Fruit fly (Drosophila melanogaster): ENCODE measurements around the gene CG31457.

CG31457 gene

DNA sequence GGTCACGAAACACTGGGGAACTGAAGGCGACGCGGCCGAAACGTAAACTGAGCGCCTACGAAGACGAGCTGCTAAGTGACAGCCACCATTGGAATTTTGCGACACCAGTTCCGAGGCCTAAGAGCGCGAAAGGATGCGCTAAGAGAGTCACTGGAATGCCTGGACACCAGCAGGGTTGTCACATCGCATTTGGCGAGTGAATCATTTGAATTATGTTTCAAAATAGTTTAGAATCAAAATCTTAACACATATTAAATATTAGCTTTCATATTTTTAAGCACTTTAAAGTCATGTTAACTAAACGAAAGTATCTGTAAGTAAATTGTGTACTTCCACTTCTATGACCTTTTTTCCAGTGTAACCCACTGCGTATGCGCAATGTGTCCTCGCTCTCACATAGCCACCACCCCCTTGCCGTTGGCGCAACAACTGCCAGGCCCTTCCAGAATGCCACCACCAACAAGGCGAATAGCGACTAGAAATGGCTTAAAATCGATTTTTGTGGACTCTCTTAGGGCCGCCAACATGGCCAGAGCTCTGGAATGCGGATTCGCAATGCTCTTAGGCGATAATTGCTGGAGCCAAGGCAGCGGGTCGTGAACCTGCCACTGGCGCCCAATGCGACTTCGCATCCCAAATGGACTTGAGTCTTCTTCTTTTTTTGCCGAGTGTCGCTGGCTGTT is 15.0 kb downstream of the CG31457 start, which contains the start of gene Cow (continued):
- TF ChIP-seq cato (GFP tag; optimal IDR thresholded peaks at IDR 0.05; ENCODE audit: borderline replicate concordance): no peak
- TF ChIP-seq peb (GFP tag; IDR thresholded peaks at IDR 0.05): no peak
- no peak for TF ChIP-seq odd (GFP tag; optimal IDR thresholded peaks at IDR 0.05)
- peak; percentile 24 for TF ChIP-seq Nf-YC (tag; optimal IDR thresholded peaks at IDR 0.05)
- no peak for TF ChIP-seq CG31365 (tag; optimal IDR thresholded peaks at IDR 0.05)
- no peak for TF ChIP-seq CG34224 (GFP tag; IDR thresholded peaks at IDR 0.05; ENCODE audit: partially characterized antibody)
- peak; percentile 72 for TF ChIP-seq sob (GFP tag; IDR thresholded peaks at IDR 0.05)
- TF ChIP-seq CG8388 (GFP tag; optimal IDR thresholded peaks at IDR 0.05): peak; percentile 23
- no peak for TF ChIP-seq Hmx (GFP tag; optimal IDR thresholded peaks at IDR 0.05)
- TF ChIP-seq corto (GFP tag; optimal IDR thresholded peaks at IDR 0.05): no peak
- peak; percentile 60 for TF ChIP-seq CG9727 (GFP tag; optimal IDR thresholded peaks at IDR 0.05)
- peak; percentile 69 for TF ChIP-seq CG9215 (GFP tag; IDR thresholded peaks at IDR 0.05)
- no peak for TF ChIP-seq Spps (tag; optimal IDR thresholded peaks at IDR 0.05)
- no peak for TF ChIP-seq HLHmδ (GFP tag; optimal IDR thresholded peaks at IDR 0.05)
- TF ChIP-seq CG12942 (GFP tag; optimal IDR thresholded peaks at IDR 0.05): peak; percentile 28
- no peak for TF ChIP-seq CG14965 (GFP tag; optimal IDR thresholded peaks at IDR 0.05; ENCODE audit: borderline replicate concordance)
- TF ChIP-seq C15 (GFP tag; IDR thresholded peaks at IDR 0.05): 0 out of 3 replicates have a peak, but pooled peaks have one; percentile 49
- peak; percentile 46 for TF ChIP-seq pum (GFP tag; optimal IDR thresholded peaks at IDR 0.05)
- TF ChIP-seq CG16863 (GFP tag; optimal IDR thresholded peaks at IDR 0.05): peak; percentile 41
- TF ChIP-seq GATAe (GFP tag; conservative IDR thresholded peaks at IDR 0.05): no peak
- TF ChIP-seq CG17612 (GFP tag; IDR thresholded peaks at IDR 0.05): 0 out of 2 replicates have a peak, but pooled peaks have one; percentile 16
- peak; percentile 48 for TF ChIP-seq CHES-1-like (GFP tag; optimal IDR thresholded peaks at IDR 0.05)
- TF ChIP-seq Mes4 (GFP tag; optimal IDR thresholded peaks at IDR 0.05): peak; percentile 4
- peak; percentile 27 for TF ChIP-seq B-H2 (GFP tag; optimal IDR thresholded peaks at IDR 0.05)
- TF ChIP-seq Chrac-16 (GFP tag; optimal IDR thresholded peaks at IDR 0.05): peak; percentile 19
- peak; percentile 32 for TF ChIP-seq CG17829 (tag; optimal IDR thresholded peaks at IDR 0.05)
- TF ChIP-seq CkIIα-i1 (GFP tag; IDR thresholded peaks at IDR 0.05): no peak
- TF ChIP-seq fru (optimal IDR thresholded peaks at IDR 0.05): no peak
- no peak for TF ChIP-seq br (optimal IDR thresholded peaks at IDR 0.05)
- no peak for TF ChIP-seq Hr78 (GFP tag; optimal IDR thresholded peaks at IDR 0.05)
- no peak for TF ChIP-seq prd (optimal IDR thresholded peaks at IDR 0.05)
- peak; percentile 75 for TF ChIP-seq prd (GFP tag; IDR thresholded peaks at IDR 0.05)
- TF ChIP-seq CG13624 (GFP tag; optimal IDR thresholded peaks at IDR 0.05): peak; percentile 54
- peak; percentile 90 for TF ChIP-seq CG12769 (tag; optimal IDR thresholded peaks at IDR 0.05)
- TF ChIP-seq Nf-YB (GFP tag; optimal IDR thresholded peaks at IDR 0.05): peak; percentile 12
- TF ChIP-seq BEAF-32 (GFP tag; optimal IDR thresholded peaks at IDR 0.05): no peak
- TF ChIP-seq scrt (GFP tag; optimal IDR thresholded peaks at IDR 0.05): peak; percentile 73
- TF ChIP-seq ranshi (GFP tag; IDR thresholded peaks at IDR 0.05): peak; percentile 51; the same call in 1 of the 2 replicates
- peak; percentile 55 for TF ChIP-seq Deaf1 (tag; optimal IDR thresholded peaks at IDR 0.05)
- no peak for TF ChIP-seq Atf3 (GFP tag; optimal IDR thresholded peaks at IDR 0.05)
- peak; percentile 35 for TF ChIP-seq az2 (GFP tag; optimal IDR thresholded peaks at IDR 0.05)
- TF ChIP-seq Hand (GFP tag; optimal IDR thresholded peaks at IDR 0.05): peak; percentile 75
- TF ChIP-seq pzg (GFP tag; optimal IDR thresholded peaks at IDR 0.05): peak; percentile 4
- no peak for TF ChIP-seq psq (GFP tag; optimal IDR thresholded peaks at IDR 0.05)
- no peak for TF ChIP-seq Hey (tag; optimal IDR thresholded peaks at IDR 0.05)
- TF ChIP-seq CG9876 (GFP tag; optimal IDR thresholded peaks at IDR 0.05): no peak
- TF ChIP-seq Nf-YA (GFP tag; IDR thresholded peaks at IDR 0.05): peak; percentile 19; the same call in 1 of the 2 replicates
- no peak for TF ChIP-seq CG11398 (GFP tag; optimal IDR thresholded peaks at IDR 0.05)
- no peak for TF ChIP-seq ab (GFP tag; optimal IDR thresholded peaks at IDR 0.05)
- TF ChIP-seq ase (GFP tag; IDR thresholded peaks at IDR 0.05): peak; percentile 24; the same call in 1 of the 3 replicates
